Worm (Caenorhabditis elegans) whole organism, L4 larva: ENCODE measurements around the gene Y49E10.16.
A peak's percentile ranks its signal among the peaks of the same experiment; 100 is the strongest.

Experiments used
- D1046.2 ChIP-seq: fragments of 200-800 bp; sonication (Bioruptor generic); IDR thresholded peaks from 2 replicates; pipeline ENCODE4 v1.3.6; 2022; ENCODE audit warnings: missing genetic modification characterization, missing compliant biosample characterization
- F37D6.2 ChIP-seq: sonication (generic microtip); optimal IDR thresholded peaks from 2 replicates; lab custom pipeline; 2016; ENCODE audit warnings: mild to moderate bottlenecking, missing genetic modification characterization, missing compliant biosample characterization
- F44E2.7 ChIP-seq: fragments of 200-800 bp; sonication (Bioruptor generic); IDR thresholded peaks from 2 replicates; pipeline ENCODE4 v2.1.2; 2022; ENCODE audit warnings: missing genetic modification characterization, missing compliant biosample characterization
- Y105C5A.15 ChIP-seq: fragments of 200-800 bp; sonication (Bioruptor generic); IDR thresholded peaks from 2 replicates; pipeline ENCODE4 v1.3.6; 2022; ENCODE audit warnings: missing genetic modification characterization, missing compliant biosample characterization
- Y5F2A.4 ChIP-seq: fragments of 200-800 bp; sonication (Bioruptor generic); optimal IDR thresholded peaks from 2 replicates; lab custom pipeline; 2018; ENCODE audit warnings: mild to moderate bottlenecking, missing genetic modification characterization, missing compliant biosample characterization
- Y75B8A.6 ChIP-seq: fragments of 200-800 bp; sonication (Bioruptor generic); IDR thresholded peaks from 2 replicates; pipeline ENCODE4 v1.3.6; 2022; ENCODE audit warnings: missing genetic modification reagents, missing genetic modification characterization, missing compliant biosample characterization
- aha-1 ChIP-seq: fragments of 150-350 bp; peaks from one replicate; lab custom pipeline; 2014; ENCODE audit warnings: missing biosample characterization, missing genetic modification characterization
- aly-2 ChIP-seq: sonication (generic microtip); optimal IDR thresholded peaks from 2 replicates; lab custom pipeline; 2018; ENCODE audit warnings: missing biosample characterization, missing genetic modification characterization
- arid-1 ChIP-seq: fragments of 200-800 bp; sonication (Bioruptor generic); conservative IDR thresholded peaks from 2 replicates; pipeline ENCODE4 v1.3.6; 2022; ENCODE audit warnings: missing genetic modification reagents, missing genetic modification characterization, missing compliant biosample characterization
- ceh-82 ChIP-seq: sonication (generic microtip); optimal IDR thresholded peaks from 2 replicates; lab custom pipeline; 2017; ENCODE audit warnings: missing biosample characterization, missing genetic modification characterization
- ces-1 ChIP-seq: fragments of 150-350 bp; sonication (generic microtip); optimal IDR thresholded peaks from 4 replicates; lab custom pipeline; 2014; ENCODE audit warnings: missing biosample characterization, missing genetic modification reagents, missing genetic modification characterization
- dpl-1 ChIP-seq: fragments of 150-350 bp; optimal IDR thresholded peaks from 2 replicates; lab custom pipeline; 2014; ENCODE audit warnings: missing biosample characterization, missing genetic modification reagents, missing genetic modification characterization
- dve-1 ChIP-seq: sonication (generic microtip); optimal IDR thresholded peaks from 2 replicates; lab custom pipeline; 2017; ENCODE audit warnings: antibody characterized with exemption, mild to moderate bottlenecking, missing genetic modification characterization, missing compliant biosample characterization; ENCODE audit not compliant: insufficient read depth
- egl-27 ChIP-seq: sonication (generic microtip); optimal IDR thresholded peaks from 3 replicates; lab custom pipeline; 2017; ENCODE audit warnings: missing biosample characterization, missing genetic modification reagents, missing genetic modification characterization
- fkh-10 ChIP-seq: fragments of 150-350 bp; optimal IDR thresholded peaks from 2 replicates; lab custom pipeline; 2014; ENCODE audit warnings: missing biosample characterization, missing genetic modification reagents, missing genetic modification characterization
- fos-1 ChIP-seq: fragments of 150-350 bp; optimal IDR thresholded peaks from 2 replicates; lab custom pipeline; 2014; ENCODE audit warnings: missing biosample characterization, missing genetic modification characterization
- hif-1 ChIP-seq, 2 experiments: sonication (generic microtip); optimal IDR thresholded peaks; 2 replicates each; lab custom pipeline; 2016 to 2017; ENCODE audit warnings: missing compliant biosample characterization in 2 of 2, missing genetic modification characterization in 2 of 2, missing genetic modification reagents in 2 of 2, missing genotype in 2 of 2, mild to moderate bottlenecking in 1 of 2
- hlh-11 ChIP-seq: fragments of 200-800 bp; sonication (Bioruptor generic); optimal IDR thresholded peaks from 2 replicates; lab custom pipeline; 2018; ENCODE audit warnings: mild to moderate bottlenecking, missing genetic modification characterization, missing compliant biosample characterization
- hlh-30 ChIP-seq: sonication (generic microtip); optimal IDR thresholded peaks from 2 replicates; lab custom pipeline; 2017; ENCODE audit warnings: antibody characterized with exemption, mild to moderate bottlenecking, missing genetic modification characterization, missing compliant biosample characterization; ENCODE audit not compliant: insufficient read depth
- hmg-1.1 ChIP-seq: fragments of 200-800 bp; sonication (Bioruptor generic); IDR thresholded peaks from 2 replicates; pipeline ENCODE4 v1.3.6; 2022; ENCODE audit warnings: missing genetic modification reagents, missing genetic modification characterization, missing compliant biosample characterization
- lin-13 ChIP-seq: fragments of 150-350 bp; optimal IDR thresholded peaks from 2 replicates; lab custom pipeline; 2014; ENCODE audit warnings: missing biosample characterization, missing genetic modification reagents, missing genetic modification characterization
- lin-15B ChIP-seq: fragments of 150-350 bp; sonication (generic microtip); optimal IDR thresholded peaks from 3 replicates; lab custom pipeline; 2014; ENCODE audit warnings: missing biosample characterization, missing genetic modification characterization
- lin-38 ChIP-seq: fragments of 200-800 bp; sonication (Bioruptor generic); IDR thresholded peaks from 2 replicates; pipeline ENCODE4 v1.3.6; 2022; ENCODE audit warnings: missing genetic modification reagents, missing genetic modification characterization, missing compliant biosample characterization
- lin-39 ChIP-seq: fragments of 150-350 bp; optimal IDR thresholded peaks from 2 replicates; lab custom pipeline; 2014; ENCODE audit warnings: missing biosample characterization, missing genetic modification reagents, missing genetic modification characterization
- lsy-2 ChIP-seq, 2 experiments: fragments of 150-350 bp in 1 of 2; sonication (generic microtip) in 1 of 2; optimal IDR thresholded peaks; 2 replicates each; lab custom pipeline; 2014 to 2017; ENCODE audit warnings: missing biosample characterization in 2 of 2, missing genetic modification characterization in 2 of 2
- mep-1 ChIP-seq: fragments of 150-350 bp; sonication (generic microtip); optimal IDR thresholded peaks from 3 replicates; lab custom pipeline; 2014; ENCODE audit warnings: missing biosample characterization, missing genetic modification characterization
- mes-2 ChIP-seq: sonication (generic microtip); optimal IDR thresholded peaks from 2 replicates; lab custom pipeline; 2016; ENCODE audit warnings: missing genotype, mild to moderate bottlenecking, missing genetic modification characterization, missing compliant biosample characterization; ENCODE audit not compliant: poor library complexity, severe bottlenecking
- mxl-2 ChIP-seq: fragments of 200-800 bp; sonication (Bioruptor generic); conservative IDR thresholded peaks from 2 replicates; pipeline ENCODE4 v1.3.6; 2022; ENCODE audit warnings: missing genetic modification reagents, missing genetic modification characterization, missing compliant biosample characterization
- nhr-11 ChIP-seq: fragments of 150-350 bp; optimal IDR thresholded peaks from 2 replicates; lab custom pipeline; 2014; ENCODE audit warnings: missing biosample characterization, missing genetic modification characterization
- nhr-28 ChIP-seq: fragments of 150-350 bp; optimal IDR thresholded peaks from 2 replicates; lab custom pipeline; 2014; ENCODE audit warnings: missing biosample characterization, missing genetic modification characterization
- nhr-48 ChIP-seq: sonication (generic microtip); optimal IDR thresholded peaks from 2 replicates; lab custom pipeline; 2016; ENCODE audit warnings: mild to moderate bottlenecking, missing genetic modification characterization, missing compliant biosample characterization
- nhr-6 ChIP-seq: fragments of 150-350 bp; optimal IDR thresholded peaks from 2 replicates; lab custom pipeline; 2014; ENCODE audit warnings: missing biosample characterization, missing genetic modification characterization
- nhr-76 ChIP-seq: fragments of 150-350 bp; optimal IDR thresholded peaks from 2 replicates; lab custom pipeline; 2014; ENCODE audit warnings: missing biosample characterization, missing genetic modification characterization
- nhr-77 ChIP-seq: fragments of 150-350 bp; optimal IDR thresholded peaks from 2 replicates; lab custom pipeline; 2014; ENCODE audit warnings: missing biosample characterization, missing genetic modification characterization
- pha-4 ChIP-seq, 2 experiments: fragments of 150-350 bp in 1 of 2; fragments of 200-800 bp in 1 of 2; sonication (Bioruptor generic) in 1 of 2; IDR thresholded peaks in 1 of 2; optimal IDR thresholded peaks in 1 of 2; 2 replicates each; pipeline versions ENCODE4 v1.3.6 to Lab custom; 2014 to 2022; ENCODE audit warnings: missing genetic modification characterization in 2 of 2, missing genetic modification reagents in 2 of 2, missing biosample characterization in 1 of 2, missing compliant biosample characterization in 1 of 2
- skn-1 ChIP-seq: fragments of 150-350 bp; optimal IDR thresholded peaks from 2 replicates; lab custom pipeline; 2014; ENCODE audit warnings: missing biosample characterization, missing genetic modification characterization
- spr-1 ChIP-seq: sonication (generic microtip); optimal IDR thresholded peaks from 2 replicates; lab custom pipeline; 2016; ENCODE audit warnings: mild to moderate bottlenecking, missing genetic modification characterization, missing compliant biosample characterization
- unc-130 ChIP-seq: sonication (generic microtip); optimal IDR thresholded peaks from 2 replicates; lab custom pipeline; 2016; ENCODE audit warnings: missing genetic modification reagents, missing genetic modification characterization, missing compliant biosample characterization
- unc-39 ChIP-seq: sonication (generic microtip); optimal IDR thresholded peaks from 2 replicates; lab custom pipeline; 2017; ENCODE audit warnings: missing biosample characterization, missing genetic modification characterization
- zip-11 ChIP-seq: fragments of 200-800 bp; sonication (Bioruptor generic); IDR thresholded peaks from 2 replicates; pipeline ENCODE4 v1.3.6; 2022; ENCODE audit warnings: missing genetic modification characterization, missing compliant biosample characterization

Y49E10.16 gene

ce11 chrIII:12429579-12430084 is 677 bp upstream of the Y49E10.16 start, which contains the start of gene snr-6:
snr-6 (minus strand) TSS chrIII:12429629.
- TF ChIP-seq nhr-11 (tag; lab: Kevin White, UChicago) (peak; percentile 46), lin-38 (GFP tag; lab: Robert Waterston, UW) (peak; percentile 65), zip-11 (GFP tag; lab: Robert Waterston, UW) (no peak), hif-1 (tag; optimal IDR thresholded peaks at IDR 0.05; lab: Kevin White, UChicago) (peak in 1 of 2 experiments; percentile 33), egl-27 (tag; lab: Kevin White, UChicago) (no peak), mep-1 (peak; percentile 59), F37D6.2 (tag; lab: Kevin White, UChicago) (peak; percentile 10), mxl-2 (GFP tag; lab: Robert Waterston, UW) (no peak), pha-4 (GFP tag; IDR thresholded peaks at IDR 0.05; lab: Robert Waterston, UW) (0 out of 2 replicates have a peak, but pooled peaks have one; percentile 15), pha-4 (tag; optimal IDR thresholded peaks at IDR 0.05; lab: Kevin White, UChicago) (peak; percentile 15), hlh-30 (tag; lab: Kevin White, UChicago) (peak; percentile 59), nhr-6 (tag; lab: Kevin White, UChicago) (peak; percentile 69), dve-1 (tag; lab: Kevin White, UChicago) (peak; percentile 22), nhr-77 (tag; lab: Kevin White, UChicago) (peak; percentile 60), aly-2 (tag; lab: Kevin White, UChicago) (no peak), dpl-1 (GFP tag; lab: Kevin White, UChicago) (peak; percentile 97), aha-1 (no peak), hmg-1.1 (GFP tag; lab: Robert Waterston, UW) (peak; percentile 41; the same call in 1 of the 2 replicates), lin-13 (GFP tag; lab: Kevin White, UChicago) (peak; percentile 33), nhr-28 (tag; lab: Kevin White, UChicago) (peak; percentile 17), mes-2 (tag; lab: Kevin White, UChicago) (peak; percentile 84), Y75B8A.6 (GFP tag; lab: Robert Waterston, UW) (no peak), unc-130 (peak; percentile 40), D1046.2 (no peak), Y5F2A.4 (GFP tag; lab: Kevin White, UChicago) (no peak), hlh-11 (peak; percentile 6), Y105C5A.15 (GFP tag; lab: Robert Waterston, UW) (no peak), nhr-76 (tag; lab: Kevin White, UChicago) (no peak), lsy-2 (tag; optimal IDR thresholded peaks at IDR 0.05; lab: Kevin White, UChicago) (peak; percentile 91 to 99)

- no peak for TF ChIP-seq ceh-82 (tag; lab: Kevin White, UChicago)
- TF ChIP-seq fkh-10 (GFP tag; lab: Kevin White, UChicago): no peak
- TF ChIP-seq F44E2.7 (GFP tag; lab: Robert Waterston, UW): no peak
- TF ChIP-seq, all 104 proteins: peak for 0
Measured at ce11 chrIII:12434104-12434503, 3.8 kb downstream of the Y49E10.16 start, which contains the start of gene Y49E10.27. Y49E10.27 (plus strand) TSS chrIII:12434404.

DNA sequence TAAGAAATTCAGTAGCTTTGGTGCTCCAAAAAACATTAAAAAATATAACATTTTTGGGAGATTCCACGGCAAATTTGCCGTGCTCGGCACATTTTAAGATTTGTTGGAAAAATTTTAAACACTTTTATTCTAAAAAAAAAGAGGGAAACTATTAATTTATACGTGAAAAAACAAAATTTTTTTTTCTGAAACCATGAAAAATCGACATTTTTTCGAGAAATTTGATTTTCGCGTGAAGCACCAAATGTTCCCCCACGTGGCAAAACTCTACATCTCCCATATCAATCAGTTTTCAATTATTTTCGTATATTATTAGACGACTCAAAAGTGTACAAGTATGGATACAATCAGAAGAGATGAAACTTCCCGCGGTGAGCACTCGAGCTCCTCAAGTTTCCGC is 5.9 kb downstream of the Y49E10.16 start, which contains the start of gene fbxa-218:
Gene fbxa-218, plus strand, starts transcription at position 301 of the 400 bp plus-strand sequence.
- TF ChIP-seq lin-15B (tag; lab: Kevin White, UChicago) (no peak), arid-1 (no peak), lin-38 (GFP tag; lab: Robert Waterston, UW) (no peak), nhr-48 (tag; lab: Kevin White, UChicago) (no peak), skn-1 (tag; lab: Kevin White, UChicago) (no peak), ceh-82 (tag; lab: Kevin White, UChicago) (no peak), unc-39 (tag; lab: Kevin White, UChicago) (no peak), lin-39 (tag; lab: Kevin White, UChicago) (no peak), fos-1 (no peak), spr-1 (no peak), zip-11 (GFP tag; lab: Robert Waterston, UW) (no peak), ces-1 (GFP tag; lab: Kevin White, UChicago) (no peak)
